Worm (Caenorhabditis elegans) whole organism, L4 larva: ENCODE results near the gene str-10.

Experiments
- T20F7.1 ChIP-seq: fragments of 200-800 bp; sonication (Bioruptor generic); optimal IDR thresholded peaks from 2 replicates; lab custom pipeline; 2018; ENCODE audit warnings: mild to moderate bottlenecking, missing genetic modification characterization, missing compliant biosample characterization
- T26A8.4 ChIP-seq: fragments of 200-800 bp; sonication (Bioruptor generic); IDR thresholded peaks from 2 replicates; pipeline ENCODE4 v1.3.6; 2022; ENCODE audit warnings: missing genetic modification characterization, missing compliant biosample characterization
- Y48G9A.11 ChIP-seq: fragments of 200-800 bp; sonication (Bioruptor generic); IDR thresholded peaks from 2 replicates; pipeline ENCODE4 v1.3.6; 2022; ENCODE audit warnings: missing genetic modification reagents, missing genetic modification characterization, missing compliant biosample characterization
- Y5F2A.4 ChIP-seq: fragments of 200-800 bp; sonication (Bioruptor generic); optimal IDR thresholded peaks from 2 replicates; lab custom pipeline; 2018; ENCODE audit warnings: mild to moderate bottlenecking, missing genetic modification characterization, missing compliant biosample characterization
- aha-1 ChIP-seq: fragments of 150-350 bp; peaks from one replicate; lab custom pipeline; 2014; ENCODE audit warnings: missing biosample characterization, missing genetic modification characterization
- aly-2 ChIP-seq: sonication (generic microtip); optimal IDR thresholded peaks from 2 replicates; lab custom pipeline; 2018; ENCODE audit warnings: missing biosample characterization, missing genetic modification characterization
- ceh-20 ChIP-seq: fragments of 200-800 bp; sonication (Bioruptor generic); IDR thresholded peaks from 2 replicates; pipeline ENCODE4 v1.3.6; 2022; ENCODE audit warnings: missing genetic modification reagents, missing genetic modification characterization, missing compliant biosample characterization
- ces-1 ChIP-seq: fragments of 150-350 bp; sonication (generic microtip); optimal IDR thresholded peaks from 4 replicates; lab custom pipeline; 2014; ENCODE audit warnings: missing biosample characterization, missing genetic modification reagents, missing genetic modification characterization
- cey-2 ChIP-seq: sonication (generic microtip); optimal IDR thresholded peaks from 3 replicates; lab custom pipeline; 2017; ENCODE audit warnings: missing genetic modification characterization, mild to moderate bottlenecking, missing compliant biosample characterization, antibody characterized with exemption, borderline replicate concordance; ENCODE audit not compliant: insufficient read depth
- ctbp-1 ChIP-seq: fragments of 200-800 bp; sonication (Bioruptor generic); IDR thresholded peaks from 2 replicates; pipeline ENCODE4 v1.3.6; 2022; ENCODE audit warnings: missing genetic modification reagents, missing genetic modification characterization, missing compliant biosample characterization
- daf-16 ChIP-seq, 3 experiments: sonication (generic microtip); optimal IDR thresholded peaks; 2 replicates each; lab custom pipeline; 2016 to 2017; ENCODE audit warnings: missing genetic modification characterization in 3 of 3, missing genetic modification reagents in 3 of 3, mild to moderate bottlenecking in 2 of 3, missing compliant biosample characterization in 2 of 3, missing biosample characterization in 1 of 3, moderate library complexity in 1 of 3
- daf-19 ChIP-seq: fragments of 200-800 bp; sonication (Bioruptor generic); conservative IDR thresholded peaks from 2 replicates; pipeline ENCODE4 v1.3.6; 2022; ENCODE audit warnings: missing genetic modification characterization, missing compliant biosample characterization
- dmd-6 ChIP-seq: fragments of 200-800 bp; sonication (Bioruptor generic); IDR thresholded peaks from 2 replicates; pipeline ENCODE4 v1.3.6; 2022; ENCODE audit warnings: missing genetic modification reagents, missing genetic modification characterization, missing compliant biosample characterization
- dmd-8 ChIP-seq: fragments of 200-800 bp; sonication (Bioruptor generic); IDR thresholded peaks from 2 replicates; pipeline ENCODE4 v1.3.6; 2022; ENCODE audit warnings: missing genetic modification characterization, missing compliant biosample characterization
- dve-1 ChIP-seq: sonication (generic microtip); optimal IDR thresholded peaks from 2 replicates; lab custom pipeline; 2017; ENCODE audit warnings: antibody characterized with exemption, mild to moderate bottlenecking, missing genetic modification characterization, missing compliant biosample characterization; ENCODE audit not compliant: insufficient read depth
- egl-43 ChIP-seq: fragments of 200-800 bp; sonication (Bioruptor generic); IDR thresholded peaks from 2 replicates; pipeline ENCODE4 v1.3.6; 2022; ENCODE audit warnings: missing genetic modification reagents, missing genetic modification characterization, missing compliant biosample characterization
- gei-8 ChIP-seq: fragments of 200-800 bp; sonication (Bioruptor generic); optimal IDR thresholded peaks from 2 replicates; lab custom pipeline; 2018; ENCODE audit warnings: mild to moderate bottlenecking, missing genetic modification characterization, missing compliant biosample characterization
- hif-1 ChIP-seq, 2 experiments: sonication (generic microtip); optimal IDR thresholded peaks; 2 replicates each; lab custom pipeline; 2016 to 2017; ENCODE audit warnings: missing compliant biosample characterization in 2 of 2, missing genetic modification characterization in 2 of 2, missing genetic modification reagents in 2 of 2, missing genotype in 2 of 2, mild to moderate bottlenecking in 1 of 2
- hlh-11 ChIP-seq: fragments of 200-800 bp; sonication (Bioruptor generic); optimal IDR thresholded peaks from 2 replicates; lab custom pipeline; 2018; ENCODE audit warnings: mild to moderate bottlenecking, missing genetic modification characterization, missing compliant biosample characterization
- hlh-30 ChIP-seq: sonication (generic microtip); optimal IDR thresholded peaks from 2 replicates; lab custom pipeline; 2017; ENCODE audit warnings: antibody characterized with exemption, mild to moderate bottlenecking, missing genetic modification characterization, missing compliant biosample characterization; ENCODE audit not compliant: insufficient read depth
- jun-1 ChIP-seq: fragments of 150-350 bp; optimal IDR thresholded peaks from 2 replicates; lab custom pipeline; 2014; ENCODE audit warnings: missing biosample characterization, missing genetic modification reagents, missing genetic modification characterization
- lin-38 ChIP-seq: fragments of 200-800 bp; sonication (Bioruptor generic); IDR thresholded peaks from 2 replicates; pipeline ENCODE4 v1.3.6; 2022; ENCODE audit warnings: missing genetic modification reagents, missing genetic modification characterization, missing compliant biosample characterization
- lir-3 ChIP-seq: sonication (generic microtip); optimal IDR thresholded peaks from 2 replicates; lab custom pipeline; 2016; ENCODE audit warnings: mild to moderate bottlenecking, missing genetic modification characterization, missing compliant biosample characterization
- lsy-2 ChIP-seq, 2 experiments: fragments of 150-350 bp in 1 of 2; sonication (generic microtip) in 1 of 2; optimal IDR thresholded peaks; 2 replicates each; lab custom pipeline; 2014 to 2017; ENCODE audit warnings: missing biosample characterization in 2 of 2, missing genetic modification characterization in 2 of 2
- mdl-1 ChIP-seq, 2 experiments: fragments of 150-350 bp in 1 of 2; sonication (generic microtip) in 1 of 2; optimal IDR thresholded peaks; 2 replicates each; lab custom pipeline; 2014 to 2017; ENCODE audit warnings: missing biosample characterization in 2 of 2, missing genetic modification characterization in 2 of 2
- mdt-29 ChIP-seq: fragments of 200-800 bp; sonication (Bioruptor generic); IDR thresholded peaks from 2 replicates; pipeline ENCODE4 v1.3.6; 2022; ENCODE audit warnings: missing genetic modification reagents, missing genetic modification characterization, missing compliant biosample characterization
- mes-2 ChIP-seq: sonication (generic microtip); optimal IDR thresholded peaks from 2 replicates; lab custom pipeline; 2016; ENCODE audit warnings: missing genotype, mild to moderate bottlenecking, missing genetic modification characterization, missing compliant biosample characterization; ENCODE audit not compliant: poor library complexity, severe bottlenecking
- nhr-10 ChIP-seq: fragments of 150-350 bp; optimal IDR thresholded peaks from 2 replicates; lab custom pipeline; 2014; ENCODE audit warnings: missing biosample characterization, missing genetic modification characterization
- nhr-102 ChIP-seq: sonication (generic microtip); optimal IDR thresholded peaks from 2 replicates; lab custom pipeline; 2016; ENCODE audit warnings: mild to moderate bottlenecking, missing genetic modification characterization, moderate library complexity, missing compliant biosample characterization
- nhr-11 ChIP-seq: fragments of 150-350 bp; optimal IDR thresholded peaks from 2 replicates; lab custom pipeline; 2014; ENCODE audit warnings: missing biosample characterization, missing genetic modification characterization
- nhr-28 ChIP-seq: fragments of 150-350 bp; optimal IDR thresholded peaks from 2 replicates; lab custom pipeline; 2014; ENCODE audit warnings: missing biosample characterization, missing genetic modification characterization
- nhr-41 ChIP-seq: fragments of 200-800 bp; sonication (Bioruptor generic); IDR thresholded peaks from 2 replicates; pipeline ENCODE4 v1.3.6; 2022; ENCODE audit warnings: missing genetic modification reagents, missing genetic modification characterization, missing compliant biosample characterization
- nhr-42 ChIP-seq: fragments of 200-800 bp; sonication (Bioruptor generic); IDR thresholded peaks from 2 replicates; pipeline ENCODE4 v1.3.6; 2022; ENCODE audit warnings: missing genetic modification characterization, missing compliant biosample characterization
- nhr-48 ChIP-seq: sonication (generic microtip); optimal IDR thresholded peaks from 2 replicates; lab custom pipeline; 2016; ENCODE audit warnings: mild to moderate bottlenecking, missing genetic modification characterization, missing compliant biosample characterization
- php-3 ChIP-seq: fragments of 200-800 bp; sonication (Bioruptor generic); IDR thresholded peaks from 2 replicates; pipeline ENCODE4 v1.3.6; 2022; ENCODE audit warnings: missing genetic modification reagents, missing genetic modification characterization, missing compliant biosample characterization
- pqm-1 ChIP-seq: sonication (generic microtip); optimal IDR thresholded peaks from 2 replicates; lab custom pipeline; 2017; ENCODE audit warnings: missing biosample characterization, missing genetic modification characterization
- saeg-2 ChIP-seq: fragments of 200-800 bp; sonication (Bioruptor generic); IDR thresholded peaks from 2 replicates; pipeline ENCODE4 v1.3.6; 2022; ENCODE audit warnings: missing genetic modification reagents, missing genetic modification characterization, missing compliant biosample characterization
- spr-1 ChIP-seq: sonication (generic microtip); optimal IDR thresholded peaks from 2 replicates; lab custom pipeline; 2016; ENCODE audit warnings: mild to moderate bottlenecking, missing genetic modification characterization, missing compliant biosample characterization
- tag-97 ChIP-seq: fragments of 200-800 bp; sonication (Bioruptor generic); IDR thresholded peaks from 2 replicates; pipeline ENCODE4 v1.3.6; 2022; ENCODE audit warnings: missing genetic modification characterization, missing compliant biosample characterization
- tra-1 ChIP-seq: fragments of 200-800 bp; sonication (Bioruptor generic); IDR thresholded peaks from 2 replicates; pipeline ENCODE4 v1.3.6; 2022; ENCODE audit warnings: missing genetic modification reagents, missing genetic modification characterization, missing compliant biosample characterization
- unc-62 ChIP-seq, 3 experiments: fragments of 150-350 bp in 1 of 3; sonication (generic microtip); optimal IDR thresholded peaks in 2 of 3; peaks in 1 of 3; 1 replicate in 1 of 3; 2 replicates in 2 of 3; lab custom pipeline; 2014 to 2017; ENCODE audit warnings: missing biosample characterization in 3 of 3, missing genetic modification characterization in 3 of 3, missing genetic modification reagents in 3 of 3, missing genotype in 1 of 3
- vab-7 ChIP-seq: fragments of 200-800 bp; sonication (Bioruptor generic); IDR thresholded peaks from 2 replicates; pipeline ENCODE4 v1.3.6; 2022; ENCODE audit warnings: missing genetic modification reagents, missing genetic modification characterization, missing compliant biosample characterization
- zfp-3 ChIP-seq: fragments of 200-800 bp; sonication (Bioruptor generic); conservative IDR thresholded peaks from 2 replicates; pipeline ENCODE4 v1.3.6; 2022; ENCODE audit warnings: missing genetic modification reagents, missing genetic modification characterization, missing compliant biosample characterization
- ztf-11 ChIP-seq: fragments of 150-350 bp; optimal IDR thresholded peaks from 2 replicates; lab custom pipeline; 2014; ENCODE audit warnings: missing biosample characterization, missing genetic modification characterization

Gene str-10

ce11 chrX:13106177-13106761 lies 23.8 kb downstream of the str-10 start:
- TF ChIP-seq ceh-20 (GFP tag; lab: Robert Waterston, UW), result 0 out of 2 replicates have a peak, but pooled peaks have one; percentile 45
- peak in 1 of 2 experiments; percentile 42 for TF ChIP-seq mdl-1 (tag; optimal IDR thresholded peaks at IDR 0.05; lab: Kevin White, UChicago)
- TF ChIP-seq zfp-3, result no peak
- TF ChIP-seq hlh-30, result peak; percentile 72
- peak in 1 of 2 experiments; percentile 90 for TF ChIP-seq daf-16 (GFP tag; optimal IDR thresholded peaks at IDR 0.05; lab: Kevin White, UChicago)
- peak; percentile 49 for TF ChIP-seq daf-16 (tag; optimal IDR thresholded peaks at IDR 0.05; lab: Kevin White, UChicago)
- no peak for TF ChIP-seq vab-7 (GFP tag; lab: Robert Waterston, UW)
- TF ChIP-seq hif-1 (tag; optimal IDR thresholded peaks at IDR 0.05; lab: Kevin White, UChicago), result peak in 1 of 2 experiments; percentile 76
- TF ChIP-seq mes-2, result peak; percentile 1
- no peak for TF ChIP-seq lir-3 (tag; lab: Kevin White, UChicago)
- peak; percentile 11 for TF ChIP-seq nhr-48 (tag; lab: Kevin White, UChicago)
- TF ChIP-seq pqm-1, result peak; percentile 68
- TF ChIP-seq ctbp-1 (GFP tag; lab: Robert Waterston, UW), result no peak
- TF ChIP-seq php-3 (GFP tag; lab: Robert Waterston, UW), result peak; percentile 25; the same call in 1 of the 2 replicates
- TF ChIP-seq nhr-42 (GFP tag; lab: Robert Waterston, UW), result no peak
- TF ChIP-seq unc-62 (GFP tag; optimal IDR thresholded peaks at IDR 0.05 in 1 of 2; lab: Kevin White, UChicago), result peak in 1 of 2 experiments; percentile 57
- TF ChIP-seq unc-62 (tag; optimal IDR thresholded peaks at IDR 0.05; lab: Kevin White, UChicago), result no peak
- peak; percentile 49 for TF ChIP-seq nhr-11
- TF ChIP-seq cey-2 (tag; lab: Kevin White, UChicago), result no peak
- no peak for TF ChIP-seq spr-1
- TF ChIP-seq aly-2 (tag; lab: Kevin White, UChicago), result no peak
- peak; percentile 3 for TF ChIP-seq nhr-102 (tag; lab: Kevin White, UChicago)
- TF ChIP-seq lin-38 (GFP tag; lab: Robert Waterston, UW), result no peak
- TF ChIP-seq dmd-6, result peak; percentile 34
- TF ChIP-seq dve-1 (tag; lab: Kevin White, UChicago), result peak; percentile 37
- TF ChIP-seq aha-1 (tag; lab: Kevin White, UChicago), result peak; percentile 75
- no peak for TF ChIP-seq saeg-2
- no peak for TF ChIP-seq ces-1 (GFP tag; lab: Kevin White, UChicago)
- TF ChIP-seq nhr-41 (GFP tag; lab: Robert Waterston, UW), result no peak
- TF ChIP-seq dmd-8, result no peak
- no peak for TF ChIP-seq Y5F2A.4 (GFP tag; lab: Kevin White, UChicago)
- no peak for TF ChIP-seq gei-8
- no peak for TF ChIP-seq ztf-11 (tag; lab: Kevin White, UChicago)
- peak; percentile 59 for TF ChIP-seq nhr-28 (tag; lab: Kevin White, UChicago)
- TF ChIP-seq Y48G9A.11 (GFP tag; lab: Robert Waterston, UW), result no peak
- TF ChIP-seq mdt-29 (GFP tag; lab: Robert Waterston, UW), result 0 out of 2 replicates have a peak, but pooled peaks have one; percentile 43
- TF ChIP-seq egl-43 (GFP tag; lab: Robert Waterston, UW), result no peak
- no peak for TF ChIP-seq jun-1
- no peak for TF ChIP-seq tag-97 (GFP tag; lab: Robert Waterston, UW)
- peak; percentile 31; the same call in 1 of the 2 replicates for TF ChIP-seq tra-1 (GFP tag; lab: Robert Waterston, UW)
- TF ChIP-seq nhr-10 (tag; lab: Kevin White, UChicago), result peak; percentile 43
- TF ChIP-seq lsy-2 (tag; optimal IDR thresholded peaks at IDR 0.05; lab: Kevin White, UChicago), result peak in 1 of 2 experiments; percentile 23
- TF ChIP-seq T26A8.4, result no peak; the same call in 1 of the 2 replicates
- no peak for TF ChIP-seq daf-19 (GFP tag; lab: Robert Waterston, UW)
- TF ChIP-seq T20F7.1 (GFP tag; lab: Kevin White, UChicago), result no peak
- peak; percentile 70 for TF ChIP-seq hlh-11 (tag; lab: Kevin White, UChicago)
